Fruit fly (Drosophila melanogaster) whole organism, adult: ENCODE measurements around the gene CG8260.

Source experiments
- CG11617 ChIP-seq: fragments of 200-800 bp; sonication (Bioruptor generic); optimal IDR thresholded peaks from 2 replicates; lab custom pipeline; 2017; ENCODE audit warnings: mild to moderate bottlenecking, missing biosample characterization, missing genetic modification reagents, missing genetic modification characterization
- CG12768 ChIP-seq: fragments of 200-800 bp; sonication (Bioruptor generic); optimal IDR thresholded peaks from 2 replicates; lab custom pipeline; 2017; ENCODE audit warnings: missing biosample characterization, missing genetic modification characterization, mild to moderate bottlenecking, moderate library complexity, missing genetic modification reagents
- CG14711 ChIP-seq: fragments of 200-800 bp; sonication (Bioruptor generic); optimal IDR thresholded peaks from 2 replicates; lab custom pipeline; 2018; ENCODE audit warnings: missing biosample characterization, mild to moderate bottlenecking, missing genetic modification characterization, moderate library complexity
- CG1620 ChIP-seq: fragments of 200-800 bp; sonication (Bioruptor generic); optimal IDR thresholded peaks from 2 replicates; lab custom pipeline; 2016; ENCODE audit warnings: missing biosample characterization, missing genetic modification characterization
- CG33017 ChIP-seq: fragments of 200-800 bp; sonication (Bioruptor generic); optimal IDR thresholded peaks from 2 replicates; lab custom pipeline; 2018; ENCODE audit warnings: missing biosample characterization, mild to moderate bottlenecking, missing genetic modification characterization, moderate library complexity
- CG5204 ChIP-seq: fragments of 200-800 bp; sonication (Bioruptor generic); optimal IDR thresholded peaks from 2 replicates; lab custom pipeline; 2016; ENCODE audit warnings: missing biosample characterization, missing genetic modification characterization
- CG7045 ChIP-seq: fragments of 200-800 bp; sonication (Bioruptor generic); optimal IDR thresholded peaks from 2 replicates; lab custom pipeline; 2017; ENCODE audit warnings: missing biosample characterization, mild to moderate bottlenecking, missing genetic modification characterization
- CG7101 ChIP-seq: fragments of 200-800 bp; sonication (Bioruptor generic); optimal IDR thresholded peaks from 2 replicates; lab custom pipeline; 2018; ENCODE audit warnings: missing biosample characterization, mild to moderate bottlenecking, missing genetic modification characterization, moderate library complexity
- Clk ChIP-seq: fragments of 200-800 bp; sonication (Bioruptor generic); optimal IDR thresholded peaks from 2 replicates; lab custom pipeline; 2017; ENCODE audit warnings: missing biosample characterization, missing genetic modification characterization
- Crg-1 ChIP-seq: fragments of 200-800 bp; sonication (Bioruptor generic); optimal IDR thresholded peaks from 2 replicates; lab custom pipeline; 2016; ENCODE audit warnings: missing biosample characterization, missing genetic modification characterization
- Hr96 ChIP-seq: fragments of 200-800 bp; sonication (Bioruptor generic); optimal IDR thresholded peaks from 2 replicates; lab custom pipeline; 2016; ENCODE audit warnings: missing biosample characterization, missing genetic modification characterization
- Mnt ChIP-seq: fragments of 200-800 bp; sonication (Bioruptor generic); optimal IDR thresholded peaks from 2 replicates; lab custom pipeline; 2016; ENCODE audit warnings: missing biosample characterization, mild to moderate bottlenecking, missing genetic modification characterization
- bab1 ChIP-seq: fragments of 200-800 bp; sonication (Bioruptor generic); optimal IDR thresholded peaks from 3 replicates; lab custom pipeline; 2019; ENCODE audit warnings: missing biosample characterization, mild to moderate bottlenecking, missing genetic modification characterization, moderate library complexity
- cic ChIP-seq: fragments of 200-800 bp; sonication (Bioruptor generic); optimal IDR thresholded peaks from 2 replicates; lab custom pipeline; 2017; ENCODE audit warnings: missing biosample characterization, mild to moderate bottlenecking, missing genetic modification characterization, moderate library complexity
- cnc ChIP-seq, 2 experiments: fragments of >200 bp; optimal IDR thresholded peaks; 2 replicates each; lab custom pipeline; 2017
- kay ChIP-seq: fragments of 200-800 bp; sonication (Bioruptor generic); peaks from one replicate; lab custom pipeline; 2016; ENCODE audit warnings: missing biosample characterization, missing genetic modification characterization, borderline replicate concordance
- ovo ChIP-seq: fragments of 200-800 bp; sonication (Bioruptor generic); optimal IDR thresholded peaks from 2 replicates; lab custom pipeline; 2016; ENCODE audit warnings: missing biosample characterization, missing genetic modification characterization
- pad ChIP-seq: fragments of 200-800 bp; sonication (Bioruptor generic); optimal IDR thresholded peaks from 3 replicates; lab custom pipeline; 2017; ENCODE audit warnings: missing biosample characterization, missing genetic modification characterization, mild to moderate bottlenecking, moderate library complexity, missing genetic modification reagents
- tj ChIP-seq: fragments of 200-800 bp; sonication (Bioruptor generic); optimal IDR thresholded peaks from 3 replicates; lab custom pipeline; 2017; ENCODE audit warnings: missing biosample characterization, mild to moderate bottlenecking, missing genetic modification characterization, moderate library complexity
- toe ChIP-seq: fragments of 200-800 bp; sonication (Bioruptor generic); optimal IDR thresholded peaks from 2 replicates; lab custom pipeline; 2016; ENCODE audit warnings: missing biosample characterization, missing genetic modification characterization

The CG8260 gene

dm6 chrX:15759752-15760446 lies 3.8 kb downstream of the CG8260 start:
- TF ChIP-seq tj (GFP tag; lab: Kevin White, UChicago), result peak; percentile 27
- no peak for TF ChIP-seq Mnt (GFP tag; lab: Kevin White, UChicago)

DNA sequence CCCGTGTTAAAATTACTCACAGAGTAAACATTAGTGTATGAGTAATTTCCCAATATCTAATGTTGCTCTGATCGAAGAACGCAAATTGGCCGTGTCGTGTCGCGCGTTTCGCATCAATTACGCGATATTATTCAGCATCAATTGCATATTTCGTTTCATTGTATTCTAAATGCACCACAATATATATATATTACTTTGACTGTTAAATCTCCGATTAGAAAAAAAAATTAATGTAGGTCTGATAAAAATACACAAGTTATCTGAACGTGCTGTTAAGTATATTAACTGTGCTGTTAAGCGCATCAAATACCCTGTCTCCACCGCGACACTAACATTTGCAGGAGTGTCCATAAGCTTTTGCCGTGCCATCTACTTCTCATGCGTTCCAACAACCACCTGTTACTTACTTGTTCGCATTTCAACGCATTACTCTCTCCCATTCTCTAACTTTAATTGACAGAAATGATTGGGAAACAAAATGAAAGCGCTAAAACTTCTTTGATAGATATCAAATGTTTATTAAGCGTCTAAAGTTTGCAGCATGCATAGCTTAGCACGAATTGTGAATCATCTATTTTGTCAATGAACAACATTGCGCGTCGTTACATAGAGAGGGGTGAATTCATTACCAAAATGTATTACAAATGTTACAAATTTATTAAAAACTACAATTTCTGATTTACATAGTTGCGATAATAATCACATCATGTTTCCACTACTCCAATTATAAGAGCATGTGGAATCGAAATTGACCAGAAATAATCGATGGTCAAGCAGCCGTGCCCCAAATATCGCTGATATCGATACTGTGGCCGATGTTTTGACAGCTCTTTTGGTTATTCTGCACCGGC lies 4.6 kb downstream of the CG8260 start, which contains the start of the genes Graf and mRpL3:
Gene Graf, minus strand, starts transcription at position 287 of the 851 bp plus-strand sequence.
Gene mRpL3, plus strand, starts transcription at position 802 of the 851 bp plus-strand sequence.
- TF ChIP-seq CG1620 (GFP tag; lab: Kevin White, UChicago), result no peak
- no peak for TF ChIP-seq CG11617 (GFP tag; lab: Kevin White, UChicago)
- TF ChIP-seq CG14711 (tag; lab: Kevin White, UChicago), result no peak
- no peak for TF ChIP-seq Clk (GFP tag; lab: Kevin White, UChicago)
- TF ChIP-seq tj (GFP tag; lab: Kevin White, UChicago), result no peak
- peak; percentile 6 for TF ChIP-seq bab1 (GFP tag; lab: Kevin White, UChicago)
- TF ChIP-seq cic (GFP tag; lab: Kevin White, UChicago), result no peak
- TF ChIP-seq kay, result peak; percentile 97
- TF ChIP-seq Hr96 (GFP tag; lab: Kevin White, UChicago), result no peak
- TF ChIP-seq pad, result peak; percentile 3

DNA sequence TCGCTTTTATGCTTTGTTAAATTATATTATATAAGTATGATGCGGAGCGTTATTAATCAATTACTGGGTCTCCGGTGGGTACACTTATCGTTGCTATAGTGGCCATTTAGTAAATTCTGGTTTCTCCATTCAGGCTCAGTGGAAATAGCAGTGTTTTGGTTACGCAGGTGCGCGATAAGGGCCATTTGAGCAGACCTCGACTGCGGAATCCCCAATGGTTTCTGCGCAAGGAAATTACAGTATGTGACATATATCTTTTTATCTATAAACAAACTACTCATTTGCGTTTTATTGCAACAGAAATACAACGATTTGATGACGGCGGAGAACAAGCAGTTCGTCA lies 5.2 kb downstream of the CG8260 start:
- TF ChIP-seq Mnt (GFP tag; lab: Kevin White, UChicago) (peak; percentile 23), kay (peak; percentile 45), CG12768 (no peak)

dm6 chrX:15762723-15763122 lies 6.6 kb downstream of the CG8260 start, which contains the start of gene Polr3A:
Polr3A (plus strand) TSS chrX:15762956.
- TF ChIP-seq CG11617 (GFP tag; lab: Kevin White, UChicago) (no peak), CG5204 (no peak), CG33017 (tag; lab: Kevin White, UChicago) (no peak), Hr96 (GFP tag; lab: Kevin White, UChicago) (no peak), pad (no peak), tj (GFP tag; lab: Kevin White, UChicago) (no peak), cic (GFP tag; lab: Kevin White, UChicago) (no peak), ovo (GFP tag; lab: Kevin White, UChicago) (no peak), CG1620 (GFP tag; lab: Kevin White, UChicago) (no peak), CG7101 (tag; lab: Kevin White, UChicago) (no peak), bab1 (GFP tag; lab: Kevin White, UChicago) (peak; percentile 48), Mnt (GFP tag; lab: Kevin White, UChicago) (peak; percentile 92), cnc (optimal IDR thresholded peaks at IDR 0.05; lab: Kevin White, UChicago) (no peak)

DNA sequence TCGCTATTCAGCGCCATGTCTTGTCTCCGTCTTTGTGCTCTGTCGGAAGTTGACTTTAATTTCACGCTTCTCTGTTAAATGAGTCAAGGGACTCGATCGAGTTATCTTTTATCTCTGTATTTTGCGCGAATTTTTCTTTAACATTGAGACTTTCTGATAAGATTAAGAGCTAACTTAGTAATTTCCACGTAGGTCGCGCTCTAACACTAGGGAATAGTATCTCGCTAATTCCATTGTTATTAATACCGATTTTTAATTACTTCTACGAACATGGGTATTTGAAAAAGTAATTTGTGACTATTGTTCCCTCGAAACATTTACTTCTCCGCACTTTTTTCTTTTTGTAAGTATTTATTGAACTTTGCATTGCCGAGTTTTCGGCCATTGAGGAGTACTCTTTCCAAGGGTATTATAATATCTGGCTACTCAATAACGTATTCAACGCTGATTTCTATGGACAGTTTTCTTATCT lies 10.3 kb downstream of the CG8260 start, which contains the start of gene CG8952:
Gene CG8952, minus strand, starts transcription at position 51 of the 472 bp plus-strand sequence.
- TF ChIP-seq kay (peak; percentile 50), CG12768 (no peak)

- TF ChIP-seq ovo (GFP tag; lab: Kevin White, UChicago), result no peak
- no peak for TF ChIP-seq CG7101 (tag; lab: Kevin White, UChicago)
- TF ChIP-seq pad, result no peak
- no peak for TF ChIP-seq bab1 (GFP tag; lab: Kevin White, UChicago)
- TF ChIP-seq Mnt (GFP tag; lab: Kevin White, UChicago), result no peak
- TF ChIP-seq CG33017 (tag; lab: Kevin White, UChicago), result no peak
- TF ChIP-seq CG5204, result no peak
- TF ChIP-seq CG12768, result no peak
- TF ChIP-seq Crg-1 (GFP tag; lab: Kevin White, UChicago), result no peak
- TF ChIP-seq tj (GFP tag; lab: Kevin White, UChicago), result no peak
- no peak for TF ChIP-seq kay
- no peak for TF ChIP-seq CG1620 (GFP tag; lab: Kevin White, UChicago)
- no peak for TF ChIP-seq CG7045 (GFP tag; lab: Kevin White, UChicago)
- TF ChIP-seq cic (GFP tag; lab: Kevin White, UChicago), result no peak
- no peak for TF ChIP-seq Clk (GFP tag; lab: Kevin White, UChicago)
- TF ChIP-seq CG14711 (tag; lab: Kevin White, UChicago), result no peak
- no peak for TF ChIP-seq cnc (optimal IDR thresholded peaks at IDR 0.05; lab: Kevin White, UChicago)
These were observed 13.3 kb downstream of the CG8260 start, which contains the start of gene CG33172 for dm6 chrX:15769457-15769856. CG33172 (plus strand) TSS chrX:15769664.

dm6 chrX:15772663-15773062 lies 16.5 kb downstream of the CG8260 start, which contains the start of gene CG43672:
CG43672 (plus strand) TSS chrX:15772963.
- no peak for TF ChIP-seq CG5204
- no peak for TF ChIP-seq CG14711 (tag; lab: Kevin White, UChicago)
- TF ChIP-seq CG1620 (GFP tag; lab: Kevin White, UChicago), result no peak
- TF ChIP-seq pad, result no peak
- TF ChIP-seq CG12768, result no peak
- no peak for TF ChIP-seq kay
- TF ChIP-seq Clk (GFP tag; lab: Kevin White, UChicago), result no peak
- no peak for TF ChIP-seq Hr96 (GFP tag; lab: Kevin White, UChicago)
- TF ChIP-seq CG33017 (tag; lab: Kevin White, UChicago), result no peak
- no peak for TF ChIP-seq CG7045 (GFP tag; lab: Kevin White, UChicago)
- TF ChIP-seq CG7101 (tag; lab: Kevin White, UChicago), result no peak
- TF ChIP-seq cnc (optimal IDR thresholded peaks at IDR 0.05; lab: Kevin White, UChicago), result no peak
- TF ChIP-seq bab1 (GFP tag; lab: Kevin White, UChicago), result no peak
- no peak for TF ChIP-seq CG11617 (GFP tag; lab: Kevin White, UChicago)
- TF ChIP-seq toe, result no peak
- TF ChIP-seq cic (GFP tag; lab: Kevin White, UChicago), result no peak
- no peak for TF ChIP-seq Crg-1 (GFP tag; lab: Kevin White, UChicago)
- TF ChIP-seq ovo (GFP tag; lab: Kevin White, UChicago), result no peak
- no peak for TF ChIP-seq Mnt (GFP tag; lab: Kevin White, UChicago)
- TF ChIP-seq tj (GFP tag; lab: Kevin White, UChicago), result no peak
